Worm (Caenorhabditis elegans) whole organism, L3 larva: ENCODE measurements around the gene srr-10.

Experiments
- R02D3.7 ChIP-seq: fragments of 150-350 bp; optimal IDR thresholded peaks from 2 replicates; lab custom pipeline; 2014; ENCODE audit warnings: missing biosample characterization, missing genetic modification characterization
- aly-2 ChIP-seq: fragments of 150-350 bp; optimal IDR thresholded peaks from 2 replicates; lab custom pipeline; 2014; ENCODE audit warnings: missing biosample characterization, missing genetic modification characterization
- ama-1 ChIP-seq: fragments of 150-350 bp; optimal IDR thresholded peaks from 2 replicates; lab custom pipeline; 2018
- ceh-28 ChIP-seq: fragments of 150-350 bp; optimal IDR thresholded peaks from 2 replicates; lab custom pipeline; 2014; ENCODE audit warnings: missing biosample characterization, missing genetic modification reagents, missing genetic modification characterization
- ceh-82 ChIP-seq: fragments of 150-350 bp; optimal IDR thresholded peaks from 2 replicates; lab custom pipeline; 2014; ENCODE audit warnings: missing biosample characterization, missing genetic modification characterization
- ceh-9 ChIP-seq: sonication (generic microtip); optimal IDR thresholded peaks from 2 replicates; lab custom pipeline; 2018; ENCODE audit warnings: missing biosample characterization, missing genetic modification characterization
- egl-27 ChIP-seq: sonication (generic microtip); optimal IDR thresholded peaks from 4 replicates; lab custom pipeline; 2017; ENCODE audit warnings: missing biosample characterization, missing genetic modification reagents, missing genetic modification characterization
- egl-5 ChIP-seq: fragments of 150-350 bp; optimal IDR thresholded peaks from 2 replicates; lab custom pipeline; 2017; ENCODE audit warnings: missing biosample characterization, missing genetic modification reagents, missing genetic modification characterization, inconsistent platforms
- elt-1 ChIP-seq: fragments of 150-350 bp; optimal IDR thresholded peaks from 2 replicates; lab custom pipeline; 2014; ENCODE audit warnings: missing biosample characterization, missing genetic modification characterization
- elt-2 ChIP-seq: sonication (generic microtip); optimal IDR thresholded peaks from 2 replicates; lab custom pipeline; 2016; ENCODE audit warnings: missing genetic modification reagents, mild to moderate bottlenecking, missing genetic modification characterization, missing compliant biosample characterization
- elt-3 ChIP-seq, 3 experiments: fragments of 150-350 bp in 1 of 3; sonication (generic microtip) in 2 of 3; optimal IDR thresholded peaks; 2 replicates in 2 of 3; 4 replicates in 1 of 3; lab custom pipeline; 2014 to 2017; ENCODE audit warnings: missing biosample characterization in 3 of 3, missing genetic modification characterization in 3 of 3
- eor-1 ChIP-seq, 2 experiments: fragments of 150-350 bp; optimal IDR thresholded peaks; 2 replicates each; lab custom pipeline; 2014 to 2018; ENCODE audit warnings: missing biosample characterization in 2 of 2, missing genetic modification characterization in 2 of 2
- fkh-10 ChIP-seq: sonication (generic microtip); optimal IDR thresholded peaks from 2 replicates; lab custom pipeline; 2017; ENCODE audit warnings: missing biosample characterization, missing genetic modification reagents, missing genetic modification characterization
- fos-1 ChIP-seq: fragments of 150-350 bp; optimal IDR thresholded peaks from 2 replicates; lab custom pipeline; 2014; ENCODE audit warnings: missing biosample characterization, missing genetic modification characterization
- hmg-11 ChIP-seq: sonication (generic microtip); optimal IDR thresholded peaks from 2 replicates; lab custom pipeline; 2016; ENCODE audit warnings: missing genetic modification characterization, missing compliant biosample characterization
- jun-1 ChIP-seq: fragments of 150-350 bp; optimal IDR thresholded peaks from 2 replicates; lab custom pipeline; 2014; ENCODE audit warnings: missing biosample characterization, missing genetic modification reagents, missing genetic modification characterization
- lin-15B ChIP-seq: fragments of 150-350 bp; optimal IDR thresholded peaks from 2 replicates; lab custom pipeline; 2014; ENCODE audit warnings: missing biosample characterization, missing genetic modification characterization
- lin-39 ChIP-seq: fragments of 150-350 bp; optimal IDR thresholded peaks from 2 replicates; lab custom pipeline; 2018; ENCODE audit warnings: missing biosample characterization, missing genetic modification reagents, missing genetic modification characterization
- lsy-12 ChIP-seq: sonication (generic microtip); optimal IDR thresholded peaks from 2 replicates; lab custom pipeline; 2016; ENCODE audit warnings: mild to moderate bottlenecking, missing genetic modification characterization, missing compliant biosample characterization
- mdl-1 ChIP-seq: fragments of 150-350 bp; optimal IDR thresholded peaks from 2 replicates; lab custom pipeline; 2014; ENCODE audit warnings: missing biosample characterization, missing genetic modification characterization
- nfya-1 ChIP-seq: sonication (generic microtip); optimal IDR thresholded peaks from 2 replicates; lab custom pipeline; 2017; ENCODE audit warnings: missing genetic modification characterization, mild to moderate bottlenecking, missing compliant biosample characterization, antibody characterized with exemption, moderate library complexity; ENCODE audit not compliant: insufficient read depth
- nhr-11 ChIP-seq: fragments of 150-350 bp; optimal IDR thresholded peaks from 2 replicates; lab custom pipeline; 2014; ENCODE audit warnings: missing biosample characterization, missing genetic modification characterization
- nhr-23 ChIP-seq: fragments of 150-350 bp; optimal IDR thresholded peaks from 2 replicates; lab custom pipeline; 2014; ENCODE audit warnings: missing biosample characterization, missing genetic modification reagents, missing genetic modification characterization
- nhr-237 ChIP-seq: fragments of 150-350 bp; optimal IDR thresholded peaks from 2 replicates; lab custom pipeline; 2014; ENCODE audit warnings: missing biosample characterization, missing genetic modification characterization
- nhr-25 ChIP-seq: sonication (generic microtip); optimal IDR thresholded peaks from 2 replicates; lab custom pipeline; 2017; ENCODE audit warnings: missing biosample characterization, missing genetic modification characterization
- nhr-43 ChIP-seq: sonication (generic microtip); optimal IDR thresholded peaks from 2 replicates; lab custom pipeline; 2016; ENCODE audit warnings: mild to moderate bottlenecking, missing genetic modification characterization, missing compliant biosample characterization; ENCODE audit not compliant: poor library complexity, severe bottlenecking
- nhr-76 ChIP-seq: fragments of 150-350 bp; sonication (generic microtip); optimal IDR thresholded peaks from 5 replicates; lab custom pipeline; 2014; ENCODE audit warnings: missing biosample characterization, missing genetic modification characterization
- nhr-77 ChIP-seq: fragments of 150-350 bp; optimal IDR thresholded peaks from 2 replicates; lab custom pipeline; 2014; ENCODE audit warnings: missing biosample characterization, missing genetic modification characterization
- pha-4 ChIP-seq: fragments of 150-350 bp; optimal IDR thresholded peaks from 2 replicates; lab custom pipeline; 2014; ENCODE audit warnings: missing biosample characterization, missing genetic modification reagents, missing genetic modification characterization
- pqm-1 ChIP-seq: fragments of 150-350 bp; optimal IDR thresholded peaks from 2 replicates; lab custom pipeline; 2017; ENCODE audit warnings: missing biosample characterization, missing genetic modification characterization, inconsistent platforms
- sea-2 ChIP-seq: fragments of 150-350 bp; sonication (generic microtip); optimal IDR thresholded peaks from 4 replicates; lab custom pipeline; 2014; ENCODE audit warnings: missing biosample characterization, missing genetic modification reagents, missing genetic modification characterization
- skn-1 ChIP-seq: fragments of 150-350 bp; optimal IDR thresholded peaks from 2 replicates; lab custom pipeline; 2014; ENCODE audit warnings: missing biosample characterization, missing genetic modification characterization
- tbx-2 ChIP-seq: sonication (generic microtip); optimal IDR thresholded peaks from 2 replicates; lab custom pipeline; 2016; ENCODE audit warnings: mild to moderate bottlenecking, missing genetic modification characterization, missing compliant biosample characterization
- unc-39 ChIP-seq: sonication (generic microtip); optimal IDR thresholded peaks from 4 replicates; lab custom pipeline; 2017; ENCODE audit warnings: missing biosample characterization, missing genetic modification characterization
- unc-62 ChIP-seq: fragments of 150-350 bp; sonication (generic microtip); optimal IDR thresholded peaks from 4 replicates; lab custom pipeline; 2014; ENCODE audit warnings: missing biosample characterization, missing genetic modification reagents, missing genetic modification characterization
- zag-1 ChIP-seq: fragments of 150-350 bp; optimal IDR thresholded peaks from 2 replicates; lab custom pipeline; 2014; ENCODE audit warnings: missing biosample characterization, missing genetic modification characterization

Gene srr-10

ce11 chrV:7760174-7760573 lies 24.8 kb downstream of the srr-10 start, which contains the start of gene hint-3:
hint-3 (plus strand) TSS chrV:7760474.
- TF ChIP-seq elt-2 (tag; lab: Kevin White, UChicago) = peak; percentile 36
- TF ChIP-seq egl-5 (tag; lab: Kevin White, UChicago) = no peak

- TF ChIP-seq lin-15B (no peak), fos-1 (tag; lab: Kevin White, UChicago) (no peak), ama-1 (lab: Kevin White, UChicago) (no peak), nfya-1 (tag; lab: Kevin White, UChicago) (peak; percentile 83), tbx-2 (tag; lab: Kevin White, UChicago) (no peak), zag-1 (tag; lab: Kevin White, UChicago) (no peak), jun-1 (tag; lab: Kevin White, UChicago) (no peak)
Measured at ce11 chrV:7761906-7762305, 26.5 kb downstream of the srr-10 start.

ce11 chrV:7770961-7771360 lies 35.5 kb downstream of the srr-10 start, which contains the start of gene frpr-3:
frpr-3 (plus strand) TSS chrV:7771261.
- TF ChIP-seq hmg-11 (tag; lab: Kevin White, UChicago) (no peak), nhr-11 (tag; lab: Kevin White, UChicago) (no peak), ceh-82 (tag; lab: Kevin White, UChicago) (no peak), pha-4 (tag; lab: Kevin White, UChicago) (no peak), ceh-9 (tag; lab: Kevin White, UChicago) (no peak), mdl-1 (no peak), elt-3 (tag; optimal IDR thresholded peaks at IDR 0.05; lab: Kevin White, UChicago) (no peak), nfya-1 (tag; lab: Kevin White, UChicago) (no peak), lsy-12 (tag; lab: Kevin White, UChicago) (no peak), ama-1 (lab: Kevin White, UChicago) (no peak), egl-27 (tag; lab: Kevin White, UChicago) (no peak), sea-2 (GFP tag; lab: Kevin White, UChicago) (no peak), pqm-1 (tag; lab: Kevin White, UChicago) (no peak), unc-39 (tag; lab: Kevin White, UChicago) (no peak), nhr-237 (tag; lab: Kevin White, UChicago) (no peak), fos-1 (tag; lab: Kevin White, UChicago) (no peak), unc-62 (GFP tag; lab: Kevin White, UChicago) (no peak)
- TF ChIP-seq, all 47 proteins: peak for 0

ce11 chrV:7773647-7774046 lies 38.2 kb downstream of the srr-10 start:
- TF ChIP-seq nhr-23 (tag; lab: Kevin White, UChicago) (no peak), nhr-43 (tag; lab: Kevin White, UChicago) (no peak)

- TF ChIP-seq nhr-43 (tag; lab: Kevin White, UChicago) (peak; percentile 61), nhr-76 (tag; lab: Kevin White, UChicago) (no peak)
- TF ChIP-seq, all 47 proteins: peak for 1
Measured at ce11 chrV:7774143-7774595, 38.8 kb downstream of the srr-10 start, which contains the start of gene grl-10. grl-10 (plus strand) TSS chrV:7774545.

- TF ChIP-seq nhr-43 (tag; lab: Kevin White, UChicago) = peak; percentile 47
- peak; percentile 32 for TF ChIP-seq ama-1 (lab: Kevin White, UChicago)
- TF ChIP-seq aly-2 = no peak
Measured at ce11 chrV:7775226-7775625, 39.8 kb downstream of the srr-10 start.

- TF ChIP-seq nhr-77 (tag; lab: Kevin White, UChicago) = peak; percentile 54
- peak; percentile 41 for TF ChIP-seq tbx-2 (tag; lab: Kevin White, UChicago)
- TF ChIP-seq lsy-12 (tag; lab: Kevin White, UChicago) = peak; percentile 70
- TF ChIP-seq fkh-10 (GFP tag; lab: Kevin White, UChicago) = peak; percentile 19
- TF ChIP-seq nhr-25 (tag; lab: Kevin White, UChicago) = peak; percentile 88
- TF ChIP-seq ama-1 (lab: Kevin White, UChicago) = peak; percentile 59
- no peak for TF ChIP-seq mdl-1
- TF ChIP-seq elt-2 (tag; lab: Kevin White, UChicago) = peak; percentile 65
- peak; percentile 91 for TF ChIP-seq lin-15B
- peak; percentile 53 for TF ChIP-seq nhr-11 (tag; lab: Kevin White, UChicago)
- TF ChIP-seq pha-4 (tag; lab: Kevin White, UChicago) = peak; percentile 94
- no peak for TF ChIP-seq nhr-76 (tag; lab: Kevin White, UChicago)
- peak; percentile 25 for TF ChIP-seq elt-1 (tag; lab: Kevin White, UChicago)
- peak; percentile 73 for TF ChIP-seq skn-1 (tag; lab: Kevin White, UChicago)
- TF ChIP-seq eor-1 (tag; optimal IDR thresholded peaks at IDR 0.05; lab: Kevin White, UChicago) = no peak
- peak; percentile 43 for TF ChIP-seq ceh-28
- no peak for TF ChIP-seq unc-39 (tag; lab: Kevin White, UChicago)
- TF ChIP-seq R02D3.7 (tag; lab: Kevin White, UChicago) = peak; percentile 91
- TF ChIP-seq nhr-43 (tag; lab: Kevin White, UChicago) = peak; percentile 49
- TF ChIP-seq hmg-11 (tag; lab: Kevin White, UChicago) = peak; percentile 89
- TF ChIP-seq nfya-1 (tag; lab: Kevin White, UChicago) = peak; percentile 92
- peak; percentile 69 for TF ChIP-seq pqm-1 (tag; lab: Kevin White, UChicago)
- peak; percentile 93 for TF ChIP-seq lin-39 (tag; lab: Kevin White, UChicago)
Measured at ce11 chrV:7776029-7776628, 40.7 kb downstream of the srr-10 start, which contains the start of the genes rpl-39 and rps-30. rpl-39 (minus strand) TSS chrV:7776079. rps-30 (plus strand) TSS chrV:7776578.
